Worm (Caenorhabditis elegans): ENCODE data around the gene Y46G5A.18.

Y46G5A.18 gene

ce11 chrII:12826752-12827151 lies 21.7 kb upstream of the Y46G5A.18 start, which contains the start of gene Y46G5A.38:
Gene Y46G5A.38 (plus strand): TSS chrII:12827052.
- TF ChIP-seq mab-5 (tag; optimal IDR thresholded peaks at IDR 0.05), result no peak
- no peak for TF ChIP-seq tbx-8 (GFP tag; optimal IDR thresholded peaks at IDR 0.05)
- TF ChIP-seq lsy-2 (tag; optimal IDR thresholded peaks at IDR 0.05), result no peak
- no peak for TF ChIP-seq unc-39 (tag; optimal IDR thresholded peaks at IDR 0.05)
- TF ChIP-seq hlh-1 (tag; optimal IDR thresholded peaks at IDR 0.05), result no peak
- TF ChIP-seq nhr-237 (tag; optimal IDR thresholded peaks at IDR 0.05), result no peak
- TF ChIP-seq elt-3 (tag; optimal IDR thresholded peaks at IDR 0.05), result no peak
- no peak for TF ChIP-seq ztf-11 (tag; optimal IDR thresholded peaks at IDR 0.05)
- no peak for TF ChIP-seq blmp-1 (tag; optimal IDR thresholded peaks at IDR 0.05)
- no peak for TF ChIP-seq ceh-83 (GFP tag; optimal IDR thresholded peaks at IDR 0.05)
- TF ChIP-seq ces-1 (GFP tag; optimal IDR thresholded peaks at IDR 0.05), result no peak
- TF ChIP-seq pha-4 (tag; optimal IDR thresholded peaks at IDR 0.05), result no peak
- no peak for TF ChIP-seq nhr-2 (tag; optimal IDR thresholded peaks at IDR 0.05)
- no peak for TF ChIP-seq ham-2 (GFP tag; optimal IDR thresholded peaks at IDR 0.05)
- no peak for TF ChIP-seq zip-8 (tag; optimal IDR thresholded peaks at IDR 0.05)
- no peak for TF ChIP-seq lin-13 (tag; optimal IDR thresholded peaks at IDR 0.05)
- no peak for TF ChIP-seq flh-1 (GFP tag; optimal IDR thresholded peaks at IDR 0.05)

DNA sequence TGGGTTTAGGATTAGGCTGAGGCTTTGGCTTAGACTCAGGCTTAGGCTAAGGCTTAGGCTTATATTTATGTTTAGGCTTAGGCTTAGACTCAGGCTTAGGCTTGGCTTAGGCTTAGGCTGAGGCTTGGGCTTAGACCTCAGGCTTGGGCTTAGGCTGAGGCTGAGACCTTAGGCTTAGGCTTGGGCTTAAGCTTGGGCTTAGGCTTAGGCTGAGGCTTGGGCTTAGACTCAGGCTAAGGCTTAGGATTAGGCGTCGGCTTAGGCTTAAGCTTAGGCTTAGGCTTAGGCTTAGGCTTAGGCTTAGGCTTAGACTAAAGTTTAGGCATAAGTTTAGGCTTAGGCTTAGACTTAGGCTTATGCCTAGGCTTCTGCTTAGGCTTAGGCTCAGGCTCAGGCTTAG lies 19.4 kb upstream of the Y46G5A.18 start:
- TF ChIP-seq hlh-1 (tag; optimal IDR thresholded peaks at IDR 0.05) (no peak), ham-2 (GFP tag; optimal IDR thresholded peaks at IDR 0.05) (peak; percentile 57)

DNA sequence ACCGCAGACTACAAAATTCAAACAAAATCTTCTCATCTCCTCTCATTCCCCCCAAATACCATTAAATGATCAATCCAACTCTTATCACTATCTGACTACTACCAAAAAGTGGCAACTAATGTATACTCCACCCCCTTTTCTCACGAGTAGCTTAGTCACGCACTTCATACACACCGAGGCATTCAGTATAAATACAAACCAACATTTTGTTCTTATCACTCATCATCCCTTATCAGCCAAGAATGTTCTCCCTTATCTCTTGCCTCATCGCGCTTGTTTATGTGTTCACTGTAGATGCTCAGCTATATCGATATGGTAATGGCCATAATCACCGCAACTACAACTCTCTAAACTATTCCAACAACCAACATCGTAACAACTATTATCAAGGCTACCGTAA lies 18.4 kb upstream of the Y46G5A.18 start, which contains the start of gene Y46G5A.36:
Y46G5A.36 (plus strand) TSS at position 243 of the 400 bp plus-strand sequence.
- TF ChIP-seq snpc-4 (tag; optimal IDR thresholded peaks at IDR 0.05) (no peak), lin-13 (tag; optimal IDR thresholded peaks at IDR 0.05) (no peak), mab-5 (tag; optimal IDR thresholded peaks at IDR 0.05) (no peak), nhr-2 (tag; optimal IDR thresholded peaks at IDR 0.05) (no peak), tbx-8 (GFP tag; optimal IDR thresholded peaks at IDR 0.05) (no peak), elt-1 (tag; optimal IDR thresholded peaks at IDR 0.05; ENCODE audit: borderline replicate concordance, insufficient read depth) (no peak), drap-1 (GFP tag; optimal IDR thresholded peaks at IDR 0.05) (no peak), hlh-1 (tag; optimal IDR thresholded peaks at IDR 0.05) (no peak), elt-3 (tag; optimal IDR thresholded peaks at IDR 0.05) (no peak), M03D4.4 (tag; optimal IDR thresholded peaks at IDR 0.05) (no peak), nhr-237 (tag; optimal IDR thresholded peaks at IDR 0.05) (no peak)

DNA sequence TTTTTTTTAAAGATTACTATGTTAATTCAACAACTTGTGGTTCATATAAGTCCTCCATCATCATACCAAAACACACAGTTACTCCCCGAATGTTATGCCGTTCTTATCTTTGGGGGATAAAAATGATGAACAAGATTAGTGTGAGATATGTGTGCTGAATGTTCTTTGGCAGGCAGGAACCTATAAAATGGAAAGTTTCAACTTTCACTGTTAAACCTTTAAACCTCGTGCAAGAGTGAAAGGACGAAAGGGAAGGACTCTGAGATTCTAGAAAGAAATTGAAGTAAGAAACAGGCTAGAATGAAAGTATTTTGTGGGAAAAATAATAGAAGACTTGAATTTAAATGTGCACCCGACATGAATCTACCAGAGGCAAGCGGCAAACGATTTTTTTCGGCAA lies 14.9 kb upstream of the Y46G5A.18 start:
- TF ChIP-seq lsy-2 (tag; optimal IDR thresholded peaks at IDR 0.05) (no peak), bed-3 (GFP tag; optimal IDR thresholded peaks at IDR 0.05) (no peak), pha-4 (tag; optimal IDR thresholded peaks at IDR 0.05) (no peak), drap-1 (GFP tag; optimal IDR thresholded peaks at IDR 0.05) (no peak), nhr-12 (tag; optimal IDR thresholded peaks at IDR 0.05) (no peak), zip-8 (tag; optimal IDR thresholded peaks at IDR 0.05) (no peak), ceh-43 (GFP tag; optimal IDR thresholded peaks at IDR 0.05) (no peak), elt-1 (tag; optimal IDR thresholded peaks at IDR 0.05; ENCODE audit: borderline replicate concordance, insufficient read depth) (no peak), sem-2 (GFP tag; optimal IDR thresholded peaks at IDR 0.05) (no peak), nhr-237 (tag; optimal IDR thresholded peaks at IDR 0.05) (no peak), unc-120 (tag; optimal IDR thresholded peaks at IDR 0.05; ENCODE audit: poor library complexity, severe bottlenecking) (no peak), hlh-1 (tag; optimal IDR thresholded peaks at IDR 0.05) (no peak), nhr-28 (tag; optimal IDR thresholded peaks at IDR 0.05) (no peak), sptf-1 (tag; optimal IDR thresholded peaks at IDR 0.05) (no peak), mls-2 (tag; optimal IDR thresholded peaks at IDR 0.05) (no peak), M03D4.4 (tag; optimal IDR thresholded peaks at IDR 0.05) (no peak), lin-32 (GFP tag; optimal IDR thresholded peaks at IDR 0.05) (no peak), lin-13 (tag; optimal IDR thresholded peaks at IDR 0.05) (no peak), unc-39 (tag; optimal IDR thresholded peaks at IDR 0.05) (no peak), mep-1 (tag; optimal IDR thresholded peaks at IDR 0.05) (no peak)

- no peak for TF ChIP-seq sem-2 (GFP tag; optimal IDR thresholded peaks at IDR 0.05)
- no peak for TF ChIP-seq ceh-83 (GFP tag; optimal IDR thresholded peaks at IDR 0.05)
- no peak for TF ChIP-seq unc-39 (tag; optimal IDR thresholded peaks at IDR 0.05)
- no peak for TF ChIP-seq pha-4 (tag; optimal IDR thresholded peaks at IDR 0.05)
- no peak for TF ChIP-seq nhr-237 (tag; optimal IDR thresholded peaks at IDR 0.05)
Measured at ce11 chrII:12818488-12818887, 13.4 kb upstream of the Y46G5A.18 start, which contains the start of gene Y46G5A.22. Gene Y46G5A.22 (minus strand): TSS chrII:12818588.
